Worm (Caenorhabditis elegans) whole organism, L4 larva: Measurements from ENCODE around the gene flp-3.

ENCODE experiments used
- T26A8.4 ChIP-seq: fragments of 200-800 bp; sonication (Bioruptor generic); IDR thresholded peaks from 2 replicates; pipeline ENCODE4 v1.3.6; 2022; ENCODE audit warnings: missing genetic modification characterization, missing compliant biosample characterization
- Y105C5A.15 ChIP-seq: fragments of 200-800 bp; sonication (Bioruptor generic); IDR thresholded peaks from 2 replicates; pipeline ENCODE4 v1.3.6; 2022; ENCODE audit warnings: missing genetic modification characterization, missing compliant biosample characterization
- Y48G9A.11 ChIP-seq: fragments of 200-800 bp; sonication (Bioruptor generic); IDR thresholded peaks from 2 replicates; pipeline ENCODE4 v1.3.6; 2022; ENCODE audit warnings: missing genetic modification reagents, missing genetic modification characterization, missing compliant biosample characterization
- aha-1 ChIP-seq: fragments of 150-350 bp; peaks from one replicate; lab custom pipeline; 2014; ENCODE audit warnings: missing biosample characterization, missing genetic modification characterization
- attf-4 ChIP-seq: sonication (generic microtip); optimal IDR thresholded peaks from 3 replicates; lab custom pipeline; 2017; ENCODE audit warnings: missing biosample characterization, missing genetic modification characterization
- ceh-20 ChIP-seq: fragments of 200-800 bp; sonication (Bioruptor generic); IDR thresholded peaks from 2 replicates; pipeline ENCODE4 v1.3.6; 2022; ENCODE audit warnings: missing genetic modification reagents, missing genetic modification characterization, missing compliant biosample characterization
- ceh-28 ChIP-seq: fragments of 150-350 bp; optimal IDR thresholded peaks from 2 replicates; lab custom pipeline; 2014; ENCODE audit warnings: missing biosample characterization, missing genetic modification reagents, missing genetic modification characterization
- ceh-82 ChIP-seq: sonication (generic microtip); optimal IDR thresholded peaks from 2 replicates; lab custom pipeline; 2017; ENCODE audit warnings: missing biosample characterization, missing genetic modification characterization
- ctbp-1 ChIP-seq: fragments of 200-800 bp; sonication (Bioruptor generic); IDR thresholded peaks from 2 replicates; pipeline ENCODE4 v1.3.6; 2022; ENCODE audit warnings: missing genetic modification reagents, missing genetic modification characterization, missing compliant biosample characterization
- daf-19 ChIP-seq: fragments of 200-800 bp; sonication (Bioruptor generic); conservative IDR thresholded peaks from 2 replicates; pipeline ENCODE4 v1.3.6; 2022; ENCODE audit warnings: missing genetic modification characterization, missing compliant biosample characterization
- daf-8 ChIP-seq: fragments of 200-800 bp; sonication (Bioruptor generic); IDR thresholded peaks from 2 replicates; pipeline ENCODE4 v1.3.6; 2022; ENCODE audit warnings: missing genetic modification characterization, missing compliant biosample characterization
- dmd-6 ChIP-seq: fragments of 200-800 bp; sonication (Bioruptor generic); IDR thresholded peaks from 2 replicates; pipeline ENCODE4 v1.3.6; 2022; ENCODE audit warnings: missing genetic modification reagents, missing genetic modification characterization, missing compliant biosample characterization
- duxl-1 ChIP-seq: sonication (generic microtip); optimal IDR thresholded peaks from 2 replicates; lab custom pipeline; 2016; ENCODE audit warnings: mild to moderate bottlenecking, missing genetic modification characterization, moderate library complexity, missing compliant biosample characterization; ENCODE audit not compliant: poor library complexity
- egl-27 ChIP-seq: sonication (generic microtip); optimal IDR thresholded peaks from 3 replicates; lab custom pipeline; 2017; ENCODE audit warnings: missing biosample characterization, missing genetic modification reagents, missing genetic modification characterization
- hlh-11 ChIP-seq: fragments of 200-800 bp; sonication (Bioruptor generic); optimal IDR thresholded peaks from 2 replicates; lab custom pipeline; 2018; ENCODE audit warnings: mild to moderate bottlenecking, missing genetic modification characterization, missing compliant biosample characterization
- hlh-30 ChIP-seq: sonication (generic microtip); optimal IDR thresholded peaks from 2 replicates; lab custom pipeline; 2017; ENCODE audit warnings: antibody characterized with exemption, mild to moderate bottlenecking, missing genetic modification characterization, missing compliant biosample characterization; ENCODE audit not compliant: insufficient read depth
- lin-1 ChIP-seq: fragments of 200-800 bp; sonication (Bioruptor generic); IDR thresholded peaks from 2 replicates; pipeline ENCODE4 v1.3.6; 2022; ENCODE audit warnings: missing genetic modification reagents, missing genetic modification characterization, missing compliant biosample characterization
- lin-15B ChIP-seq: fragments of 150-350 bp; sonication (generic microtip); optimal IDR thresholded peaks from 3 replicates; lab custom pipeline; 2014; ENCODE audit warnings: missing biosample characterization, missing genetic modification characterization
- lin-39 ChIP-seq: fragments of 150-350 bp; optimal IDR thresholded peaks from 2 replicates; lab custom pipeline; 2014; ENCODE audit warnings: missing biosample characterization, missing genetic modification reagents, missing genetic modification characterization
- mdl-1 ChIP-seq, 2 experiments: fragments of 150-350 bp in 1 of 2; sonication (generic microtip) in 1 of 2; optimal IDR thresholded peaks; 2 replicates each; lab custom pipeline; 2014 to 2017; ENCODE audit warnings: missing biosample characterization in 2 of 2, missing genetic modification characterization in 2 of 2
- mdt-29 ChIP-seq: fragments of 200-800 bp; sonication (Bioruptor generic); IDR thresholded peaks from 2 replicates; pipeline ENCODE4 v1.3.6; 2022; ENCODE audit warnings: missing genetic modification reagents, missing genetic modification characterization, missing compliant biosample characterization
- mep-1 ChIP-seq: fragments of 150-350 bp; sonication (generic microtip); optimal IDR thresholded peaks from 3 replicates; lab custom pipeline; 2014; ENCODE audit warnings: missing biosample characterization, missing genetic modification characterization
- mes-2 ChIP-seq: sonication (generic microtip); optimal IDR thresholded peaks from 2 replicates; lab custom pipeline; 2016; ENCODE audit warnings: missing genotype, mild to moderate bottlenecking, missing genetic modification characterization, missing compliant biosample characterization; ENCODE audit not compliant: poor library complexity, severe bottlenecking
- nhr-102 ChIP-seq: sonication (generic microtip); optimal IDR thresholded peaks from 2 replicates; lab custom pipeline; 2016; ENCODE audit warnings: mild to moderate bottlenecking, missing genetic modification characterization, moderate library complexity, missing compliant biosample characterization
- nhr-11 ChIP-seq: fragments of 150-350 bp; optimal IDR thresholded peaks from 2 replicates; lab custom pipeline; 2014; ENCODE audit warnings: missing biosample characterization, missing genetic modification characterization
- nhr-237 ChIP-seq: sonication (generic microtip); optimal IDR thresholded peaks from 2 replicates; lab custom pipeline; 2017; ENCODE audit warnings: missing biosample characterization, missing genetic modification characterization
- nhr-28 ChIP-seq: fragments of 150-350 bp; optimal IDR thresholded peaks from 2 replicates; lab custom pipeline; 2014; ENCODE audit warnings: missing biosample characterization, missing genetic modification characterization
- nhr-42 ChIP-seq: fragments of 200-800 bp; sonication (Bioruptor generic); IDR thresholded peaks from 2 replicates; pipeline ENCODE4 v1.3.6; 2022; ENCODE audit warnings: missing genetic modification characterization, missing compliant biosample characterization
- nhr-6 ChIP-seq: fragments of 150-350 bp; optimal IDR thresholded peaks from 2 replicates; lab custom pipeline; 2014; ENCODE audit warnings: missing biosample characterization, missing genetic modification characterization
- nhr-76 ChIP-seq: fragments of 150-350 bp; optimal IDR thresholded peaks from 2 replicates; lab custom pipeline; 2014; ENCODE audit warnings: missing biosample characterization, missing genetic modification characterization
- nhr-77 ChIP-seq: fragments of 150-350 bp; optimal IDR thresholded peaks from 2 replicates; lab custom pipeline; 2014; ENCODE audit warnings: missing biosample characterization, missing genetic modification characterization
- php-3 ChIP-seq: fragments of 200-800 bp; sonication (Bioruptor generic); IDR thresholded peaks from 2 replicates; pipeline ENCODE4 v1.3.6; 2022; ENCODE audit warnings: missing genetic modification reagents, missing genetic modification characterization, missing compliant biosample characterization
- saeg-2 ChIP-seq: fragments of 200-800 bp; sonication (Bioruptor generic); IDR thresholded peaks from 2 replicates; pipeline ENCODE4 v1.3.6; 2022; ENCODE audit warnings: missing genetic modification reagents, missing genetic modification characterization, missing compliant biosample characterization
- skn-1 ChIP-seq: fragments of 150-350 bp; optimal IDR thresholded peaks from 2 replicates; lab custom pipeline; 2014; ENCODE audit warnings: missing biosample characterization, missing genetic modification characterization
- unc-130 ChIP-seq: sonication (generic microtip); optimal IDR thresholded peaks from 2 replicates; lab custom pipeline; 2016; ENCODE audit warnings: missing genetic modification reagents, missing genetic modification characterization, missing compliant biosample characterization
- unc-39 ChIP-seq: sonication (generic microtip); optimal IDR thresholded peaks from 2 replicates; lab custom pipeline; 2017; ENCODE audit warnings: missing biosample characterization, missing genetic modification characterization
- unc-62 ChIP-seq, 3 experiments: fragments of 150-350 bp in 1 of 3; sonication (generic microtip); optimal IDR thresholded peaks in 2 of 3; peaks in 1 of 3; 1 replicate in 1 of 3; 2 replicates in 2 of 3; lab custom pipeline; 2014 to 2017; ENCODE audit warnings: missing biosample characterization in 3 of 3, missing genetic modification characterization in 3 of 3, missing genetic modification reagents in 3 of 3, missing genotype in 1 of 3

flp-3 gene

ce11 chrX:10124338-10124737, 31.6 kb upstream of the flp-3 start (continued):
- no peak for TF ChIP-seq nhr-76 (tag; lab: Kevin White, UChicago)
- TF ChIP-seq dmd-6 (GFP tag; lab: Robert Waterston, UW) = peak; percentile 38
- TF ChIP-seq mes-2 (tag; lab: Kevin White, UChicago) = no peak
- TF ChIP-seq nhr-77 (tag; lab: Kevin White, UChicago) = no peak
- 0 out of 2 replicates have a peak, but pooled peaks have one; percentile 38 for TF ChIP-seq Y105C5A.15 (GFP tag; lab: Robert Waterston, UW)
- no peak for TF ChIP-seq duxl-1 (tag; lab: Kevin White, UChicago)
- TF ChIP-seq mdt-29 = no peak
- no peak for TF ChIP-seq Y48G9A.11 (GFP tag; lab: Robert Waterston, UW)
- no peak for TF ChIP-seq ctbp-1 (GFP tag; lab: Robert Waterston, UW)
- TF ChIP-seq php-3 = no peak
- peak; percentile 54; the same call in 1 of the 2 replicates for TF ChIP-seq lin-1 (GFP tag; lab: Robert Waterston, UW)
- TF ChIP-seq nhr-237 (tag; lab: Kevin White, UChicago) = no peak
- no peak for TF ChIP-seq mdl-1 (tag; optimal IDR thresholded peaks at IDR 0.05; lab: Kevin White, UChicago)
- TF ChIP-seq nhr-28 (tag; lab: Kevin White, UChicago) = no peak
- TF ChIP-seq unc-130 (GFP tag; lab: Kevin White, UChicago) = no peak
- no peak for TF ChIP-seq lin-15B
- no peak for TF ChIP-seq aha-1 (tag; lab: Kevin White, UChicago)
- TF ChIP-seq daf-19 = 0 out of 2 replicates have a peak, but pooled peaks have one; percentile 50
- no peak for TF ChIP-seq nhr-11 (tag; lab: Kevin White, UChicago)
- no peak for TF ChIP-seq ceh-20 (GFP tag; lab: Robert Waterston, UW)
- no peak for TF ChIP-seq mep-1 (tag; lab: Kevin White, UChicago)
- TF ChIP-seq hlh-11 (tag; lab: Kevin White, UChicago) = no peak
- no peak for TF ChIP-seq unc-39
- TF ChIP-seq attf-4 = no peak
- TF ChIP-seq hlh-30 = peak; percentile 8
- no peak for TF ChIP-seq nhr-102 (tag; lab: Kevin White, UChicago)
- no peak for TF ChIP-seq saeg-2 (GFP tag; lab: Robert Waterston, UW)
- TF ChIP-seq egl-27 (tag; lab: Kevin White, UChicago) = no peak
- no peak for TF ChIP-seq lin-39 (tag; lab: Kevin White, UChicago)

ce11 chrX:10123015-10123414, 30.3 kb upstream of the flp-3 start:
- TF ChIP-seq ceh-82 (no peak), unc-62 (GFP tag; optimal IDR thresholded peaks at IDR 0.05 in 1 of 2; lab: Kevin White, UChicago) (peak in 1 of 2 experiments; percentile 91), unc-62 (tag; optimal IDR thresholded peaks at IDR 0.05; lab: Kevin White, UChicago) (no peak), ctbp-1 (GFP tag; lab: Robert Waterston, UW) (no peak), skn-1 (tag; lab: Kevin White, UChicago) (no peak), T26A8.4 (GFP tag; lab: Robert Waterston, UW) (no peak)

ce11 chrX:10113677-10114076, 20.9 kb upstream of the flp-3 start:
- TF ChIP-seq unc-62 (GFP tag; optimal IDR thresholded peaks at IDR 0.05 in 1 of 2; lab: Kevin White, UChicago) (peak in 1 of 2 experiments; percentile 95), unc-62 (tag; optimal IDR thresholded peaks at IDR 0.05; lab: Kevin White, UChicago) (no peak), nhr-42 (GFP tag; lab: Robert Waterston, UW) (no peak), attf-4 (no peak)

ce11 chrX:10095145-10095544, 2.4 kb upstream of the flp-3 start, which contains the start of gene flp-2:
Gene flp-2, minus strand, starts transcription at chrX:10095245.
- TF ChIP-seq attf-4 (no peak), ceh-28 (tag; lab: Kevin White, UChicago) (no peak), nhr-6 (no peak), unc-130 (GFP tag; lab: Kevin White, UChicago) (no peak), daf-8 (GFP tag; lab: Robert Waterston, UW) (no peak), nhr-76 (tag; lab: Kevin White, UChicago) (no peak)
